Worm (Caenorhabditis elegans) whole organism, L1 larva: ENCODE results near the gene fbxa-160.

Source experiments
- aly-2 ChIP-seq: fragments of 150-350 bp; optimal IDR thresholded peaks from 2 replicates; lab custom pipeline; 2014; ENCODE audit warnings: missing biosample characterization, missing genetic modification characterization
- ceh-63 ChIP-seq: fragments of 200-800 bp; sonication (Bioruptor generic); optimal IDR thresholded peaks from 2 replicates; lab custom pipeline; 2018; ENCODE audit warnings: mild to moderate bottlenecking, missing genetic modification characterization, missing compliant biosample characterization
- egl-27 ChIP-seq, 2 experiments: fragments of 150-350 bp in 1 of 2; sonication (generic microtip); optimal IDR thresholded peaks; 3 replicates each; lab custom pipeline; 2017 to 2018; ENCODE audit warnings: missing biosample characterization in 2 of 2, missing genetic modification characterization in 2 of 2, missing genetic modification reagents in 2 of 2
- elt-2 ChIP-seq: sonication (generic microtip); optimal IDR thresholded peaks from 2 replicates; lab custom pipeline; 2016; ENCODE audit warnings: missing genetic modification characterization, mild to moderate bottlenecking, inconsistent platforms, missing compliant biosample characterization, missing genetic modification reagents
- irx-1 ChIP-seq: sonication (generic microtip); optimal IDR thresholded peaks from 2 replicates; lab custom pipeline; 2016; ENCODE audit warnings: missing genetic modification characterization, missing compliant biosample characterization
- lsy-2 ChIP-seq, 2 experiments: fragments of 150-350 bp; optimal IDR thresholded peaks; 2 replicates each; lab custom pipeline; 2014; ENCODE audit warnings: missing biosample characterization in 2 of 2, missing genetic modification characterization in 2 of 2
- nhr-12 ChIP-seq: sonication (generic microtip); optimal IDR thresholded peaks from 2 replicates; lab custom pipeline; 2017; ENCODE audit warnings: missing biosample characterization, missing genetic modification characterization
- nhr-28 ChIP-seq: fragments of 150-350 bp; optimal IDR thresholded peaks from 2 replicates; lab custom pipeline; 2014; ENCODE audit warnings: missing biosample characterization, missing genetic modification characterization
- pqm-1 ChIP-seq: sonication (generic microtip); optimal IDR thresholded peaks from 3 replicates; lab custom pipeline; 2017; ENCODE audit warnings: missing biosample characterization, missing genetic modification characterization
- snu-23 ChIP-seq: sonication (generic microtip); optimal IDR thresholded peaks from 2 replicates; lab custom pipeline; 2016; ENCODE audit warnings: missing genetic modification characterization, missing compliant biosample characterization
- ztf-11 ChIP-seq, 2 experiments: sonication (generic microtip); optimal IDR thresholded peaks; 2 replicates each; lab custom pipeline; 2016 to 2017; ENCODE audit warnings: missing genetic modification characterization in 2 of 2, missing biosample characterization in 1 of 2, missing compliant biosample characterization in 1 of 2

- no peak for TF ChIP-seq ztf-11 (tag; optimal IDR thresholded peaks at IDR 0.05; lab: Kevin White, UChicago)
- TF ChIP-seq lsy-2 (tag; optimal IDR thresholded peaks at IDR 0.05; lab: Kevin White, UChicago), result no peak
- TF ChIP-seq irx-1 (tag; lab: Kevin White, UChicago), result no peak
- no peak for TF ChIP-seq elt-2 (tag; lab: Kevin White, UChicago)
- TF ChIP-seq nhr-12, result no peak
- TF ChIP-seq pqm-1, result no peak
- no peak for TF ChIP-seq snu-23 (GFP tag; lab: Kevin White, UChicago)
- no peak for TF ChIP-seq nhr-28 (tag; lab: Kevin White, UChicago)
- no peak for TF ChIP-seq ceh-63 (GFP tag; lab: Kevin White, UChicago)
- no peak for TF ChIP-seq aly-2 (tag; lab: Kevin White, UChicago)
- TF ChIP-seq egl-27 (tag; optimal IDR thresholded peaks at IDR 0.05; lab: Kevin White, UChicago), result no peak
Measured at ce11 chrII:1670985-1671384, 46.5 kb upstream of the fbxa-160 start.
